Worm (Caenorhabditis elegans): ENCODE measurements around the gene dgk-3.

Gene dgk-3

ce11 chrIII:9191091-9191490, 28.2 kb downstream of the dgk-3 start, which contains the start of gene cls-3 (continued):
- TF ChIP-seq xbp-1 (tag; optimal IDR thresholded peaks at IDR 0.05) (peak; percentile 45), mep-1 (tag; optimal IDR thresholded peaks at IDR 0.05) (peak; percentile 27), ceh-88 (GFP tag; IDR thresholded peaks at IDR 0.05) (no peak), egl-13 (tag; optimal IDR thresholded peaks at IDR 0.05) (peak; percentile 13), hpl-2 (GFP tag; optimal IDR thresholded peaks at IDR 0.05) (no peak), zip-4 (GFP tag; optimal IDR thresholded peaks at IDR 0.05) (no peak), nhr-237 (tag; optimal IDR thresholded peaks at IDR 0.05) (no peak), dsc-1 (tag; optimal IDR thresholded peaks at IDR 0.05) (peak; percentile 62), elt-3 (tag; optimal IDR thresholded peaks at IDR 0.05) (no peak), F16B12.6 (tag; optimal IDR thresholded peaks at IDR 0.05) (peak; percentile 54), nhr-11 (tag; optimal IDR thresholded peaks at IDR 0.05) (no peak), unc-86 (tag; optimal IDR thresholded peaks at IDR 0.05) (no peak), efl-3 (GFP tag; optimal IDR thresholded peaks at IDR 0.05) (no peak), efl-1 (optimal IDR thresholded peaks at IDR 0.05) (peak; percentile 94 to 96), efl-1 (GFP tag; optimal IDR thresholded peaks at IDR 0.05 in 1 of 2) (peak; percentile 88 to 99), nhr-76 (tag; optimal IDR thresholded peaks at IDR 0.05) (no peak), unc-98 (GFP tag; IDR thresholded peaks at IDR 0.05) (no peak), ama-1 (optimal IDR thresholded peaks at IDR 0.05) (no peak), sup-37 (GFP tag; optimal IDR thresholded peaks at IDR 0.05) (no peak), hlh-4 (tag; optimal IDR thresholded peaks at IDR 0.05) (no peak), dpl-1 (GFP tag; optimal IDR thresholded peaks at IDR 0.05) (peak; percentile 88 to 92 (median 90)), skn-1 (tag; optimal IDR thresholded peaks at IDR 0.05) (no peak), nhr-47 (tag; optimal IDR thresholded peaks at IDR 0.05) (peak; percentile 68), ceh-90 (tag; optimal IDR thresholded peaks at IDR 0.05) (no peak), pqm-1 (tag; optimal IDR thresholded peaks at IDR 0.05) (no peak), jun-1 (tag; optimal IDR thresholded peaks at IDR 0.05) (no peak), snpc-4 (tag; optimal IDR thresholded peaks at IDR 0.05) (no peak), tbx-2 (tag; optimal IDR thresholded peaks at IDR 0.05) (peak; percentile 25), nhr-85 (tag) (peak; percentile 84), nhr-77 (tag; optimal IDR thresholded peaks at IDR 0.05) (no peak), aha-1 (tag; optimal IDR thresholded peaks at IDR 0.05) (no peak), tlp-1 (tag; optimal IDR thresholded peaks at IDR 0.05) (no peak), swsn-7 (tag; optimal IDR thresholded peaks at IDR 0.05) (peak; percentile 50), C34B4.2 (tag; optimal IDR thresholded peaks at IDR 0.05) (no peak), pax-3 (tag; optimal IDR thresholded peaks at IDR 0.05) (no peak), mab-9 (GFP tag; IDR thresholded peaks at IDR 0.05) (no peak), vab-15 (tag; optimal IDR thresholded peaks at IDR 0.05) (peak; percentile 21), mdl-1 (tag; optimal IDR thresholded peaks at IDR 0.05) (no peak)

- TF ChIP-seq isw-1 (GFP tag; IDR thresholded peaks at IDR 0.05), result no peak
- TF ChIP-seq ceh-88 (GFP tag; IDR thresholded peaks at IDR 0.05), result no peak
- no peak for TF ChIP-seq ztf-4 (tag; optimal IDR thresholded peaks at IDR 0.05)
- TF ChIP-seq sptf-1 (tag; optimal IDR thresholded peaks at IDR 0.05), result no peak
- TF ChIP-seq sox-4 (tag; optimal IDR thresholded peaks at IDR 0.05), result no peak
- TF ChIP-seq fkh-8 (tag; optimal IDR thresholded peaks at IDR 0.05), result no peak
- no peak for TF ChIP-seq ceh-63 (GFP tag; optimal IDR thresholded peaks at IDR 0.05)
- no peak for TF ChIP-seq F16B12.6 (tag; optimal IDR thresholded peaks at IDR 0.05)
- no peak for TF ChIP-seq mdl-1 (tag; optimal IDR thresholded peaks at IDR 0.05)
- no peak for TF ChIP-seq lin-14 (GFP tag; optimal IDR thresholded peaks at IDR 0.05)
- no peak for TF ChIP-seq sup-37 (GFP tag; optimal IDR thresholded peaks at IDR 0.05)
These were observed 36.7 kb downstream of the dgk-3 start, which contains the start of gene ZC84.6 for ce11 chrIII:9199605-9200004. Gene ZC84.6, minus strand, starts transcription at chrIII:9199705.
